Worm (Caenorhabditis elegans): ENCODE measurements around the gene F32H5.1.

DNA sequence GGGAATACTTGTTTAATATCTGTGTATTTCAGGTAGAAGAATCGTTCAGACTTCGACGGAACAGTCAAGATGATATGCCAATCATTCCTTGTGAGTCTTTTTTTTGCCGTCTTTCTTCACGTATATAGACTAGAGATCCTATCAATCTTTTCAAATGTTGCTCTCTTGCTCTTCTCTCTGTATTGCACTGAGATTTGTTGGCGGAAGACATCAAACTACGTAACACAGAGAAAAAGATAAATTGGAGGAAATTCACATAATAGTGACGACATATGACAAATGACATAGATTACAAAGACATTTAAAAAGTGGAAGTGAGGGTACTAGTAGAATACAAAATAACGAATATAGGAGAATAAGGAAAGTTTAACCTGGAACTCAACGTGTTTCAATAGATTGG lies 6.1 kb downstream of the F32H5.1 start:
- TF ChIP-seq him-1 (tag; optimal IDR thresholded peaks at IDR 0.05) (no peak), dao-5 (tag; optimal IDR thresholded peaks at IDR 0.05) (no peak), W03F9.2 (tag; optimal IDR thresholded peaks at IDR 0.05) (no peak)
